Worm (Caenorhabditis elegans): ENCODE measurements around the gene ZK1251.3.

- no peak for TF ChIP-seq unc-62 (GFP tag; optimal IDR thresholded peaks at IDR 0.05)
- no peak for TF ChIP-seq nhr-237 (tag; optimal IDR thresholded peaks at IDR 0.05)
- no peak for TF ChIP-seq zag-1 (tag; optimal IDR thresholded peaks at IDR 0.05)
- TF ChIP-seq mdl-1 (tag; optimal IDR thresholded peaks at IDR 0.05): peak; percentile 64
- peak; percentile 42 for TF ChIP-seq nhr-25 (tag; optimal IDR thresholded peaks at IDR 0.05)
- no peak for TF ChIP-seq ceh-82 (tag; optimal IDR thresholded peaks at IDR 0.05)
- TF ChIP-seq pqm-1 (tag; optimal IDR thresholded peaks at IDR 0.05): no peak
- TF ChIP-seq nhr-77 (tag; optimal IDR thresholded peaks at IDR 0.05): no peak
- TF ChIP-seq ZK546.5 (tag; optimal IDR thresholded peaks at IDR 0.05): no peak
- TF ChIP-seq ztf-4 (tag; optimal IDR thresholded peaks at IDR 0.05): no peak
Measured at ce11 chrIV:9669969-9670368, 13.5 kb upstream of the ZK1251.3 start.

Data from whole organism, L3 larva.